Worm (Caenorhabditis elegans) whole organism, young adult: ENCODE data around the gene F19H8.2.

ENCODE experiments used
- B0035.1 ChIP-seq: sonication (generic microtip); optimal IDR thresholded peaks from 2 replicates; lab custom pipeline; 2016; ENCODE audit warnings: missing genetic modification characterization, mild to moderate bottlenecking, missing compliant biosample characterization, missing genotype, missing genetic modification reagents
- C17E4.6 ChIP-seq: fragments of 200-800 bp; sonication (Bioruptor generic); IDR thresholded peaks from 2 replicates; pipeline ENCODE4 v1.3.6; 2022; ENCODE audit warnings: missing genetic modification reagents, missing genetic modification characterization, missing compliant biosample characterization
- F10E7.11 ChIP-seq: sonication (generic microtip); optimal IDR thresholded peaks from 2 replicates; lab custom pipeline; 2017; ENCODE audit warnings: mild to moderate bottlenecking, missing genetic modification characterization, moderate library complexity, missing compliant biosample characterization
- F37B4.10 ChIP-seq: fragments of 200-800 bp; sonication (Bioruptor generic); IDR thresholded peaks from 2 replicates; pipeline ENCODE4 v1.3.6; 2022; ENCODE audit warnings: missing genetic modification characterization, missing compliant biosample characterization
- F49E8.2 ChIP-seq: sonication (generic microtip); optimal IDR thresholded peaks from 3 replicates; lab custom pipeline; 2017; ENCODE audit warnings: missing genetic modification characterization, mild to moderate bottlenecking, missing compliant biosample characterization, antibody characterized with exemption, moderate library complexity; ENCODE audit not compliant: insufficient read depth
- F57C9.4 ChIP-seq: sonication (generic microtip); optimal IDR thresholded peaks from 2 replicates; lab custom pipeline; 2017; ENCODE audit warnings: mild to moderate bottlenecking, missing genetic modification characterization, missing compliant biosample characterization
- K12H6.12 ChIP-seq: fragments of 200-800 bp; sonication (Bioruptor generic); optimal IDR thresholded peaks from 2 replicates; lab custom pipeline; 2018; ENCODE audit warnings: mild to moderate bottlenecking, missing genetic modification characterization, missing compliant biosample characterization
- Y53F4B.3 ChIP-seq: fragments of 200-800 bp; sonication (Bioruptor generic); IDR thresholded peaks from 2 replicates; pipeline ENCODE4 v1.3.6; 2022; ENCODE audit warnings: missing genetic modification reagents, missing genetic modification characterization, missing compliant biosample characterization
- Y79H2A.3 ChIP-seq: fragments of 200-800 bp; sonication (Bioruptor generic); conservative IDR thresholded peaks from 2 replicates; pipeline ENCODE4 v1.3.6; 2022; ENCODE audit warnings: missing genetic modification reagents, missing genetic modification characterization, missing compliant biosample characterization
- akir-1 ChIP-seq: fragments of 200-800 bp; sonication (Bioruptor generic); optimal IDR thresholded peaks from 2 replicates; lab custom pipeline; 2018; ENCODE audit warnings: mild to moderate bottlenecking, missing genetic modification characterization, moderate library complexity, missing compliant biosample characterization
- aptf-3 ChIP-seq: fragments of 200-800 bp; sonication (Bioruptor generic); IDR thresholded peaks from 2 replicates; pipeline ENCODE4 v1.3.6; 2022; ENCODE audit warnings: missing genetic modification characterization, missing compliant biosample characterization
- attf-3 ChIP-seq: fragments of 200-800 bp; sonication (Bioruptor generic); conservative IDR thresholded peaks from 2 replicates; pipeline ENCODE4 v1.3.6; 2022; ENCODE audit warnings: missing genetic modification reagents, missing genetic modification characterization, missing compliant biosample characterization
- ceh-100 ChIP-seq: fragments of 200-800 bp; sonication (Bioruptor generic); IDR thresholded peaks from 2 replicates; pipeline ENCODE4 v1.3.6; 2022; ENCODE audit warnings: missing genetic modification reagents, missing genetic modification characterization, missing compliant biosample characterization
- ceh-40 ChIP-seq: fragments of 200-800 bp; sonication (Bioruptor generic); IDR thresholded peaks from 2 replicates; pipeline ENCODE4 v1.3.6; 2022; ENCODE audit warnings: missing genetic modification characterization, missing compliant biosample characterization
- die-1 ChIP-seq: sonication (generic microtip); optimal IDR thresholded peaks from 2 replicates; lab custom pipeline; 2016; ENCODE audit warnings: missing genotype, mild to moderate bottlenecking, missing genetic modification characterization, missing compliant biosample characterization
- dpff-1 ChIP-seq: sonication (generic microtip); optimal IDR thresholded peaks from 2 replicates; lab custom pipeline; 2017; ENCODE audit warnings: mild to moderate bottlenecking, missing genetic modification characterization, missing compliant biosample characterization
- egl-18 ChIP-seq: fragments of 200-800 bp; sonication (Bioruptor generic); IDR thresholded peaks from 2 replicates; pipeline ENCODE4 v1.3.6; 2022; ENCODE audit warnings: missing genetic modification reagents, missing genetic modification characterization, missing compliant biosample characterization
- egl-44 ChIP-seq: fragments of 200-800 bp; sonication (Bioruptor generic); IDR thresholded peaks from 2 replicates; pipeline ENCODE4 v1.3.6; 2022; ENCODE audit warnings: missing genetic modification reagents, missing genetic modification characterization, missing compliant biosample characterization
- gei-17 ChIP-seq: fragments of 200-800 bp; sonication (Bioruptor generic); optimal IDR thresholded peaks from 2 replicates; lab custom pipeline; 2018; ENCODE audit warnings: mild to moderate bottlenecking, missing genetic modification characterization, missing compliant biosample characterization
- him-1 ChIP-seq: sonication (generic microtip); optimal IDR thresholded peaks from 2 replicates; lab custom pipeline; 2016; ENCODE audit warnings: missing genotype, missing genetic modification reagents, missing genetic modification characterization, missing compliant biosample characterization
- hmg-1.2 ChIP-seq: fragments of 200-800 bp; sonication (Bioruptor generic); IDR thresholded peaks from 2 replicates; pipeline ENCODE4 v1.3.6; 2022; ENCODE audit warnings: missing genetic modification reagents, missing genetic modification characterization, missing compliant biosample characterization
- hmg-20 ChIP-seq: fragments of 200-800 bp; sonication (Bioruptor generic); IDR thresholded peaks from 2 replicates; pipeline ENCODE4 v1.3.6; 2022; ENCODE audit warnings: missing genetic modification reagents, missing genetic modification characterization, missing compliant biosample characterization
- let-607 ChIP-seq, 2 experiments: fragments of 200-800 bp in 1 of 2; sonication (Bioruptor generic) in 1 of 2; sonication (generic microtip) in 1 of 2; optimal IDR thresholded peaks; 2 replicates each; lab custom pipeline; 2016 to 2018; ENCODE audit warnings: mild to moderate bottlenecking in 2 of 2, missing compliant biosample characterization in 2 of 2, missing genetic modification characterization in 2 of 2, moderate library complexity in 2 of 2, missing genotype in 1 of 2
- lin-40 ChIP-seq: sonication (generic microtip); optimal IDR thresholded peaks from 2 replicates; lab custom pipeline; 2016; ENCODE audit warnings: missing genetic modification characterization, mild to moderate bottlenecking, missing compliant biosample characterization, missing genotype, missing genetic modification reagents
- lir-1 ChIP-seq: fragments of 200-800 bp; sonication (Bioruptor generic); conservative IDR thresholded peaks from 2 replicates; pipeline ENCODE4 v1.3.6; 2022; ENCODE audit warnings: missing genetic modification reagents, missing genetic modification characterization, missing compliant biosample characterization
- madf-6 ChIP-seq: fragments of 200-800 bp; sonication (Bioruptor generic); IDR thresholded peaks from 2 replicates; pipeline ENCODE4 v1.3.6; 2022; ENCODE audit warnings: missing genetic modification reagents, missing genetic modification characterization, missing compliant biosample characterization
- madf-8 ChIP-seq: fragments of 200-800 bp; sonication (Bioruptor generic); conservative IDR thresholded peaks from 2 replicates; pipeline ENCODE4 v1.3.6; 2022; ENCODE audit warnings: missing genetic modification reagents, missing genetic modification characterization, missing compliant biosample characterization
- mcd-1 ChIP-seq: fragments of 200-800 bp; sonication (Bioruptor generic); IDR thresholded peaks from 2 replicates; pipeline ENCODE4 v1.3.6; 2022; ENCODE audit warnings: missing genetic modification reagents, missing genetic modification characterization, missing compliant biosample characterization
- mel-28 ChIP-seq: sonication (generic microtip); optimal IDR thresholded peaks from 2 replicates; lab custom pipeline; 2016; ENCODE audit warnings: borderline replicate concordance, mild to moderate bottlenecking, missing genetic modification characterization, missing compliant biosample characterization
- nfya-2 ChIP-seq: fragments of 200-800 bp; sonication (Bioruptor generic); IDR thresholded peaks from 2 replicates; pipeline ENCODE4 v1.3.6; 2022; ENCODE audit warnings: missing genetic modification reagents, missing genetic modification characterization, missing compliant biosample characterization
- nhr-120 ChIP-seq: fragments of 200-800 bp; sonication (Bioruptor generic); IDR thresholded peaks from 2 replicates; pipeline ENCODE4 v1.3.6; 2022; ENCODE audit warnings: missing genetic modification characterization, missing compliant biosample characterization
- nhr-90 ChIP-seq: sonication (generic microtip); optimal IDR thresholded peaks from 2 replicates; lab custom pipeline; 2016; ENCODE audit warnings: missing genotype, mild to moderate bottlenecking, missing genetic modification characterization, missing compliant biosample characterization
- pha-4 ChIP-seq: fragments of 150-350 bp; sonication (generic microtip); optimal IDR thresholded peaks from 2 replicates; lab custom pipeline; 2014; ENCODE audit warnings: missing biosample characterization, missing genetic modification reagents, missing genetic modification characterization
- repo-1 ChIP-seq: sonication (generic microtip); optimal IDR thresholded peaks from 2 replicates; lab custom pipeline; 2017; ENCODE audit warnings: mild to moderate bottlenecking, missing genetic modification characterization, missing compliant biosample characterization
- sdz-38 ChIP-seq: sonication (generic microtip); optimal IDR thresholded peaks from 2 replicates; lab custom pipeline; 2016; ENCODE audit warnings: missing genotype, missing genetic modification characterization, missing compliant biosample characterization
- sea-2 ChIP-seq: fragments of 200-800 bp; sonication (Bioruptor generic); IDR thresholded peaks from 2 replicates; pipeline ENCODE4 v1.3.6; 2022; ENCODE audit warnings: missing genetic modification characterization, missing compliant biosample characterization
- tbx-9 ChIP-seq: sonication (generic microtip); optimal IDR thresholded peaks from 2 replicates; lab custom pipeline; 2016; ENCODE audit warnings: borderline replicate concordance, missing genetic modification characterization, inconsistent platforms, missing compliant biosample characterization
- xnd-1 ChIP-seq: sonication (generic microtip); optimal IDR thresholded peaks from 2 replicates; lab custom pipeline; 2016; ENCODE audit warnings: missing genotype, missing genetic modification reagents, missing genetic modification characterization, missing compliant biosample characterization
- zim-3 ChIP-seq: sonication (generic microtip); optimal IDR thresholded peaks from 2 replicates; lab custom pipeline; 2017; ENCODE audit warnings: mild to moderate bottlenecking, missing genetic modification characterization, moderate library complexity, missing compliant biosample characterization

F19H8.2 gene

ce11 chrII:14582206-14582605, 23.5 kb downstream of the F19H8.2 start, which contains the start of gene C01G12.3:
Gene C01G12.3, minus strand, starts transcription at chrII:14582306.
- no peak for TF ChIP-seq madf-8 (GFP tag; lab: Robert Waterston, UW)
- TF ChIP-seq tbx-9 (tag; lab: Kevin White, UChicago), result no peak
- TF ChIP-seq F37B4.10 (GFP tag; lab: Robert Waterston, UW), result no peak
- no peak for TF ChIP-seq F10E7.11 (tag; lab: Kevin White, UChicago)
- TF ChIP-seq pha-4 (tag; lab: Kevin White, UChicago), result no peak
- TF ChIP-seq zim-3 (tag; lab: Kevin White, UChicago), result no peak
- no peak for TF ChIP-seq lir-1
- no peak for TF ChIP-seq madf-6
- no peak for TF ChIP-seq lin-40 (tag; lab: Kevin White, UChicago)
- TF ChIP-seq xnd-1, result no peak

ce11 chrII:14580549-14580948, 25.1 kb downstream of the F19H8.2 start, which contains the start of the genes nspb-8 and nspb-9:
Gene nspb-8, minus strand, starts transcription at chrII:14580649.
Gene nspb-9, plus strand, starts transcription at chrII:14580859.
- TF ChIP-seq aptf-3 (GFP tag; lab: Robert Waterston, UW) (no peak), B0035.1 (tag; lab: Kevin White, UChicago) (no peak), akir-1 (GFP tag; lab: Kevin White, UChicago) (no peak), hmg-1.2 (no peak), him-1 (tag; lab: Kevin White, UChicago) (no peak), K12H6.12 (tag; lab: Kevin White, UChicago) (no peak), lin-40 (tag; lab: Kevin White, UChicago) (no peak), tbx-9 (tag; lab: Kevin White, UChicago) (no peak), Y79H2A.3 (GFP tag; lab: Robert Waterston, UW) (no peak), pha-4 (tag; lab: Kevin White, UChicago) (no peak), ceh-100 (GFP tag; lab: Robert Waterston, UW) (no peak), egl-18 (no peak), sea-2 (GFP tag; lab: Robert Waterston, UW) (no peak), attf-3 (GFP tag; lab: Robert Waterston, UW) (no peak), dpff-1 (tag; lab: Kevin White, UChicago) (no peak)

DNA sequence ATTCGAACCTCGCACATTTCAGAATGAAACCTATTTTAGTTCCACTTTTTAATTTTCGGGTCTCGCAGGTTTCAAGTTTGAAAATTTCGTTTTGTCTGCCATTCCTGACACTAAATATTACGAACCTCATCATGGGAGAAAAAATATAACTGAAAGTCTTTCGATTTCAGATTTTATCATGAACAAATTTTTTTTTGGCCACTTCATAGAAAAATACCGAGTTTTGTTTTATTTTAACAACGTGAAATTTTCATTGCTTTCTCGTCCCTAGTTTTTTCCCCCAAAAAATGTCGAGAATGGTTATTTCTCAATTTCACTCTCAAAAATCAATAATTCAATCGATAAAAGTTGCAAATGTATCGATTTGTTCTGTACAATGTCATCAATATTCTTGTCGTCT, 27.0 kb downstream of the F19H8.2 start, which contains the start of gene C01G12.9:
C01G12.9 (plus strand) TSS at position 301 of the 400 bp plus-strand sequence.
- no peak for TF ChIP-seq die-1
- no peak for TF ChIP-seq F49E8.2 (tag; lab: Kevin White, UChicago)
- TF ChIP-seq F57C9.4 (tag; lab: Kevin White, UChicago), result no peak
- no peak for TF ChIP-seq lir-1
- TF ChIP-seq gei-17 (GFP tag; lab: Kevin White, UChicago), result no peak
- TF ChIP-seq nhr-90 (tag; lab: Kevin White, UChicago), result no peak
- no peak for TF ChIP-seq F37B4.10 (GFP tag; lab: Robert Waterston, UW)
- no peak for TF ChIP-seq let-607 (tag; optimal IDR thresholded peaks at IDR 0.05; lab: Kevin White, UChicago)
- no peak for TF ChIP-seq egl-44 (GFP tag; lab: Robert Waterston, UW)

- TF ChIP-seq gei-17 (GFP tag; lab: Kevin White, UChicago) (no peak), ceh-40 (no peak), Y53F4B.3 (no peak), C17E4.6 (GFP tag; lab: Robert Waterston, UW) (no peak), mcd-1 (GFP tag; lab: Robert Waterston, UW) (no peak), nfya-2 (GFP tag; lab: Robert Waterston, UW) (no peak), zim-3 (tag; lab: Kevin White, UChicago) (no peak), egl-18 (no peak), repo-1 (no peak), hmg-20 (no peak), mel-28 (tag; lab: Kevin White, UChicago) (no peak), attf-3 (GFP tag; lab: Robert Waterston, UW) (no peak), die-1 (no peak), sdz-38 (tag; lab: Kevin White, UChicago) (no peak), nhr-120 (GFP tag; lab: Robert Waterston, UW) (no peak)
- TF ChIP-seq, all 124 proteins: peak for 0
Observed at ce11 chrII:14578013-14578412, 27.7 kb downstream of the F19H8.2 start, which contains the start of gene nspb-7. Gene nspb-7, plus strand, starts transcription at chrII:14578313.
